Fruit fly (Drosophila melanogaster): ENCODE results near the gene CG43373.

CG43373 gene

dm6 chr3L:16463846-16464245, 79.3 kb downstream of the CG43373 start (continued):
- TF ChIP-seq Neu2 (GFP tag; optimal IDR thresholded peaks at IDR 0.05; ENCODE audit: borderline replicate concordance): no peak
- no peak for TF ChIP-seq schlank (tag; optimal IDR thresholded peaks at IDR 0.05)
- peak; percentile 25 for TF ChIP-seq phol (tag; optimal IDR thresholded peaks at IDR 0.05)
- TF ChIP-seq slp2 (GFP tag; optimal IDR thresholded peaks at IDR 0.05): no peak
- no peak for TF ChIP-seq btn (GFP tag; optimal IDR thresholded peaks at IDR 0.05)

DNA sequence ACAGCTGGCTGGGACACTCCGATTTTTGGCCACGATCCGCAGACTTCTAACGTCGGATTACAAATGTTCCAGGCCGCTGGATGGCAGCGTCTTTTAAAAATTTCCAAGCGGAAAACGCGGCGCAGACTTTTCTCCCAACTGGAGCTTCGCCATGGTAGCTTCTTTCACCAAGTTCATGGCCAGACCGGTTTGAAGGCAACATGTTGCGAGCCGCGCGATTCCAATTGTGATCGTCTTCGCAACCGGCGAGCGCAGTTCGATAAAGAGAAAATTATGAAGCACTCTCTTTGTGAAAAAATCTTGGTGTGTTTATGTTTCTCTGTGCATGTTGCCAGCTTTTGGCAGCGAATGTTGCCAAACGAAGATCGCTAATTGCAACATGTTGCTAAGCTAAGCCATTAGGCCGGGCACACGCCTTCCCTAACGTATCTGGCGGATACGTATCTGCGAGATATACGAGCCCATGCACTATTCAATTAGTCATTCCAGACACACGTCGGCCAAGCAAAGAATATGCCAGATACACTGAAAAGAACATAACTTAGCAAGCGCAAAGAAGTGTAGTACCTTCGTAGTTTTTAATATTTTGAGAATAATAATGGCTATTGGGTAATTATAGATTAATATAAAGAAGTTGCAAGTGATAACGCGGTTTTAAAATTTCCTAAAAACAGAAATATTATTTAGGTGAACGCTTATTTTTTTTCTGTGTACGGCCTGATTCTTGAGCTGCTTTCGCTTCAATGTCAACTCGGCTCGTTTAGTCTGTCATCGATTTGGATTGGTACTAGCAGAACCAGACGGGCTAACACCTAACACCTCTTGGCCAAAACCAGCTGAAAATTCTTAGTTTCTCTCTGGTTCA, 91.1 kb downstream of the CG43373 start, which contains the start of gene dsx-c73A:
Gene dsx-c73A (minus strand): TSS at position 72 of the 865 bp plus-strand sequence.
- TF ChIP-seq zfh1 (GFP tag; IDR thresholded peaks at IDR 0.05) (peak; percentile 57; the same call in 2 of the 3 replicates), trem (tag; optimal IDR thresholded peaks at IDR 0.05) (peak; percentile 2), CG12219 (GFP tag; optimal IDR thresholded peaks at IDR 0.05) (no peak), twi (tag; optimal IDR thresholded peaks at IDR 0.05) (no peak), PHDP (tag; optimal IDR thresholded peaks at IDR 0.05) (peak; percentile 28), CG10321 (GFP tag; IDR thresholded peaks at IDR 0.05) (no peak), esg (GFP tag; conservative IDR thresholded peaks at IDR 0.05) (no peak), Lpt (GFP tag; optimal IDR thresholded peaks at IDR 0.05) (no peak), CG8765 (GFP tag; IDR thresholded peaks at IDR 0.05) (no peak), CG9727 (GFP tag; optimal IDR thresholded peaks at IDR 0.05) (peak; percentile 35), lola (GFP tag; optimal IDR thresholded peaks at IDR 0.05) (peak in 1 of 3 experiments; percentile 74), ttk (GFP tag; IDR thresholded peaks at IDR 0.05) (0 out of 2 replicates have a peak, but pooled peaks have one; percentile 28), CG11696 (GFP tag; IDR thresholded peaks at IDR 0.05) (0 out of 2 replicates have a peak, but pooled peaks have one; percentile 14), CG12155 (GFP tag; optimal IDR thresholded peaks at IDR 0.05) (peak; percentile 3), NK7.1 (GFP tag; optimal IDR thresholded peaks at IDR 0.05) (no peak), gcm (GFP tag; optimal IDR thresholded peaks at IDR 0.05) (no peak), gsb-n (tag; optimal IDR thresholded peaks at IDR 0.05) (no peak), Dref (GFP tag; IDR thresholded peaks at IDR 0.05) (no peak), sens-2 (GFP tag; IDR thresholded peaks at IDR 0.05) (no peak), Dip2 (GFP tag; IDR thresholded peaks at IDR 0.05) (no peak), dmrt11E (tag; optimal IDR thresholded peaks at IDR 0.05) (peak; percentile 65), kni (GFP tag; optimal IDR thresholded peaks at IDR 0.05) (peak; percentile 45), CG5245 (GFP tag; optimal IDR thresholded peaks at IDR 0.05) (peak; percentile 21), ci (GFP tag; IDR thresholded peaks at IDR 0.05) (peak; percentile 49; the same call in 2 of the 3 replicates), Sox100B (GFP tag; optimal IDR thresholded peaks at IDR 0.05) (peak; percentile 27), Dip3 (GFP tag; optimal IDR thresholded peaks at IDR 0.05) (no peak), corto (GFP tag; optimal IDR thresholded peaks at IDR 0.05) (no peak), slou (GFP tag; optimal IDR thresholded peaks at IDR 0.05) (no peak), sisA (GFP tag; IDR thresholded peaks at IDR 0.05) (peak; percentile 42; the same call in 1 of the 2 replicates), slp2 (GFP tag; optimal IDR thresholded peaks at IDR 0.05) (no peak), Abd-B (GFP tag; optimal IDR thresholded peaks at IDR 0.05) (peak; percentile 33), Bteb2 (GFP tag; optimal IDR thresholded peaks at IDR 0.05) (no peak), Ada2b (GFP tag; IDR thresholded peaks at IDR 0.05) (0 out of 2 replicates have a peak, but pooled peaks have one; percentile 25), ssp (GFP tag; IDR thresholded peaks at IDR 0.05) (peak; percentile 36; the same call in 1 of the 2 replicates), CG13624 (GFP tag; optimal IDR thresholded peaks at IDR 0.05) (peak; percentile 35), CG32532 (GFP tag; IDR thresholded peaks at IDR 0.05) (no peak), chm (GFP tag; IDR thresholded peaks at IDR 0.05) (no peak), CG8388 (GFP tag; optimal IDR thresholded peaks at IDR 0.05) (peak; percentile 13), oc (tag; optimal IDR thresholded peaks at IDR 0.05) (peak; percentile 5), Spps (tag; optimal IDR thresholded peaks at IDR 0.05) (peak; percentile 10), CG13775 (GFP tag; optimal IDR thresholded peaks at IDR 0.05) (peak; percentile 38), Elba2 (GFP tag; optimal IDR thresholded peaks at IDR 0.05) (no peak), zen2 (GFP tag; IDR thresholded peaks at IDR 0.05; ENCODE audit: partially characterized antibody) (peak; percentile 56; the same call in 1 of the 3 replicates)
